Fruit fly (Drosophila melanogaster) whole organism, embryonic: ENCODE data around the gene CG8870.
A peak's percentile ranks its signal among the peaks of the same experiment; 100 is the strongest.

ENCODE experiments used
- Ada2b ChIP-seq: fragments of 200-800 bp; sonication (Bioruptor generic); IDR thresholded peaks from 2 replicates; pipeline ENCODE4 v1.3.6; 2022; ENCODE audit warnings: missing biosample characterization, missing genetic modification characterization
- B-H1 ChIP-seq: fragments of 200-800 bp; sonication (Bioruptor generic); IDR thresholded peaks from 3 replicates; pipeline ENCODE4 v1.3.6; 2022; ENCODE audit warnings: missing biosample characterization, missing genetic modification characterization
- CG10565 ChIP-seq: fragments of 200-800 bp; sonication (Bioruptor generic); optimal IDR thresholded peaks from 3 replicates; lab custom pipeline; 2016; ENCODE audit warnings: missing biosample characterization, mild to moderate bottlenecking, missing genetic modification characterization
- CG12299 ChIP-seq: fragments of 200-800 bp; sonication (Bioruptor generic); optimal IDR thresholded peaks from 2 replicates; lab custom pipeline; 2018; ENCODE audit warnings: missing biosample characterization, mild to moderate bottlenecking, missing genetic modification characterization
- CG12942 ChIP-seq: fragments of 200-800 bp; sonication (Bioruptor generic); optimal IDR thresholded peaks from 3 replicates; lab custom pipeline; 2016; ENCODE audit warnings: missing biosample characterization, missing genetic modification characterization
- CG13296 ChIP-seq: fragments of 200-800 bp; sonication (Bioruptor generic); optimal IDR thresholded peaks from 3 replicates; lab custom pipeline; 2018; ENCODE audit warnings: missing biosample characterization, mild to moderate bottlenecking, missing genetic modification characterization
- CG14710 ChIP-seq: fragments of 200-800 bp; sonication (Bioruptor generic); optimal IDR thresholded peaks from 3 replicates; lab custom pipeline; 2019; ENCODE audit warnings: missing biosample characterization, mild to moderate bottlenecking, missing genetic modification characterization, moderate library complexity
- CG15514 ChIP-seq: fragments of 200-800 bp; sonication (Bioruptor generic); optimal IDR thresholded peaks from 3 replicates; lab custom pipeline; 2017; ENCODE audit warnings: missing biosample characterization, missing genetic modification characterization, mild to moderate bottlenecking, moderate library complexity, missing genetic modification reagents
- CG1602 ChIP-seq: fragments of 200-800 bp; sonication (Bioruptor generic); optimal IDR thresholded peaks from 3 replicates; lab custom pipeline; 2016; ENCODE audit warnings: missing biosample characterization, missing genetic modification characterization
- CG17568 ChIP-seq: fragments of 200-800 bp; sonication (Bioruptor generic); optimal IDR thresholded peaks from 2 replicates; lab custom pipeline; 2018; ENCODE audit warnings: missing biosample characterization, mild to moderate bottlenecking, missing genetic modification characterization, moderate library complexity
- CG17829 ChIP-seq: fragments of 200-800 bp; optimal IDR thresholded peaks from 2 replicates; lab custom pipeline; 2019; ENCODE audit warnings: missing biosample characterization, mild to moderate bottlenecking, missing genetic modification characterization, moderate library complexity
- CG3281 ChIP-seq: fragments of 200-800 bp; sonication (Bioruptor generic); optimal IDR thresholded peaks from 3 replicates; lab custom pipeline; 2017; ENCODE audit warnings: missing biosample characterization, mild to moderate bottlenecking, missing genetic modification characterization
- CG3995 ChIP-seq: fragments of 200-800 bp; sonication (Bioruptor generic); optimal IDR thresholded peaks from 3 replicates; lab custom pipeline; 2016; ENCODE audit warnings: missing biosample characterization, missing genetic modification characterization
- CkIIα-i1 ChIP-seq: fragments of 200-800 bp; sonication (Bioruptor generic); IDR thresholded peaks from 2 replicates; pipeline ENCODE4 v1.3.6; 2022; ENCODE audit warnings: missing biosample characterization, missing genetic modification characterization
- Dad ChIP-seq: fragments of 200-800 bp; sonication (Bioruptor generic); optimal IDR thresholded peaks from 3 replicates; lab custom pipeline; 2016; ENCODE audit warnings: missing biosample characterization, missing genetic modification characterization
- Dek ChIP-seq: fragments of 200-800 bp; sonication (Bioruptor generic); optimal IDR thresholded peaks from 3 replicates; lab custom pipeline; 2019; ENCODE audit warnings: missing biosample characterization, mild to moderate bottlenecking, missing genetic modification characterization, moderate library complexity
- Ets65A ChIP-seq: fragments of 200-800 bp; sonication (Bioruptor generic); peaks from one replicate; lab custom pipeline; 2016; ENCODE audit warnings: missing biosample characterization, missing genetic modification characterization
- Ets97D ChIP-seq: fragments of 200-800 bp; sonication (Bioruptor generic); optimal IDR thresholded peaks from 3 replicates; lab custom pipeline; 2016; ENCODE audit warnings: missing biosample characterization, missing genetic modification characterization
- H15 ChIP-seq: fragments of 200-800 bp; sonication (Bioruptor generic); IDR thresholded peaks from 3 replicates; pipeline ENCODE4 v1.3.6; 2022; ENCODE audit warnings: missing biosample characterization, missing genetic modification characterization
- HLH3B ChIP-seq: fragments of 200-800 bp; sonication (Bioruptor generic); IDR thresholded peaks from 2 replicates; pipeline ENCODE4 v1.3.6; 2022; ENCODE audit warnings: missing biosample characterization, missing genetic modification characterization
- Hr78 ChIP-seq, 2 experiments: fragments of 200-800 bp in 1 of 2; fragments of >200 bp in 1 of 2; sonication (Bioruptor generic) in 1 of 2; optimal IDR thresholded peaks; 2 replicates each; lab custom pipeline; 2017 to 2019; ENCODE audit warnings: missing biosample characterization in 2 of 2, missing genetic modification characterization in 2 of 2, mild to moderate bottlenecking in 1 of 2, moderate library complexity in 1 of 2
- Hsf ChIP-seq: fragments of 200-800 bp; sonication (Bioruptor generic); optimal IDR thresholded peaks from 3 replicates; lab custom pipeline; 2016; ENCODE audit warnings: missing biosample characterization, missing genetic modification characterization
- Myb ChIP-seq: fragments of 200-800 bp; sonication (Bioruptor generic); optimal IDR thresholded peaks from 2 replicates; lab custom pipeline; 2016; ENCODE audit warnings: missing biosample characterization, missing genetic modification characterization
- Oli ChIP-seq: fragments of 200-800 bp; sonication (Bioruptor generic); optimal IDR thresholded peaks from 2 replicates; lab custom pipeline; 2018; ENCODE audit warnings: missing biosample characterization, mild to moderate bottlenecking, missing genetic modification characterization, moderate library complexity
- PHDP ChIP-seq: fragments of 200-800 bp; sonication (Bioruptor generic); optimal IDR thresholded peaks from 3 replicates; lab custom pipeline; 2018; ENCODE audit warnings: missing biosample characterization, mild to moderate bottlenecking, missing genetic modification characterization, moderate library complexity
- Pdp1 ChIP-seq, 2 experiments: fragments of 200-800 bp; sonication (Bioruptor generic); optimal IDR thresholded peaks; 3 replicates each; lab custom pipeline; 2016; ENCODE audit warnings: missing biosample characterization in 2 of 2, missing genetic modification characterization in 2 of 2, mild to moderate bottlenecking in 1 of 2, moderate library complexity in 1 of 2
- Sry-β ChIP-seq: fragments of 200-800 bp; sonication (Bioruptor generic); optimal IDR thresholded peaks from 2 replicates; lab custom pipeline; 2018; ENCODE audit warnings: missing biosample characterization, mild to moderate bottlenecking, missing genetic modification characterization, moderate library complexity
- Ssrp ChIP-seq: fragments of 200-800 bp; sonication (Bioruptor generic); optimal IDR thresholded peaks from 2 replicates; lab custom pipeline; 2018; ENCODE audit warnings: missing biosample characterization, mild to moderate bottlenecking, missing genetic modification characterization, moderate library complexity
- aop ChIP-seq: fragments of 200-800 bp; sonication (Bioruptor generic); IDR thresholded peaks from 2 replicates; pipeline ENCODE4 v1.3.6; 2022; ENCODE audit warnings: missing biosample characterization, missing genetic modification characterization
- ap ChIP-seq: fragments of 200-800 bp; sonication (Bioruptor generic); IDR thresholded peaks from 2 replicates; pipeline ENCODE4 v1.3.6; 2022; ENCODE audit warnings: missing biosample characterization, missing genetic modification characterization
- az2 ChIP-seq: fragments of 200-800 bp; sonication (Bioruptor generic); optimal IDR thresholded peaks from 3 replicates; lab custom pipeline; 2016; ENCODE audit warnings: missing biosample characterization, missing genetic modification characterization
- cato ChIP-seq: fragments of 200-800 bp; sonication (Bioruptor generic); optimal IDR thresholded peaks from 2 replicates; lab custom pipeline; 2016; ENCODE audit warnings: missing biosample characterization, missing genetic modification characterization, borderline replicate concordance
- cg ChIP-seq: fragments of 200-800 bp; sonication (Bioruptor generic); optimal IDR thresholded peaks from 3 replicates; lab custom pipeline; 2019; ENCODE audit warnings: missing biosample characterization, mild to moderate bottlenecking, missing genetic modification characterization, moderate library complexity
- chinmo ChIP-seq: fragments of 200-800 bp; sonication (Bioruptor generic); IDR thresholded peaks from 4 replicates; pipeline ENCODE4 v1.3.6; 2022; ENCODE audit warnings: missing biosample characterization, missing genetic modification characterization; ENCODE audit not compliant: partially characterized antibody
- crol ChIP-seq: fragments of 200-800 bp; sonication (Bioruptor generic); IDR thresholded peaks from 2 replicates; pipeline ENCODE4 v1.3.6; 2022; ENCODE audit warnings: missing biosample characterization, missing genetic modification characterization
- gcm2 ChIP-seq: fragments of 200-800 bp; sonication (Bioruptor generic); optimal IDR thresholded peaks from 2 replicates; lab custom pipeline; 2016; ENCODE audit warnings: missing biosample characterization, missing genetic modification characterization
- gro ChIP-seq: fragments of 200-800 bp; sonication (Bioruptor generic); optimal IDR thresholded peaks from 2 replicates; lab custom pipeline; 2016; ENCODE audit warnings: missing biosample characterization, missing genetic modification characterization
- hbn ChIP-seq: fragments of 200-800 bp; sonication (Bioruptor generic); IDR thresholded peaks from 2 replicates; pipeline ENCODE4 v1.3.6; 2022; ENCODE audit warnings: missing biosample characterization, missing genetic modification characterization; ENCODE audit not compliant: partially characterized antibody
- lmd ChIP-seq: fragments of 200-800 bp; sonication (Bioruptor generic); IDR thresholded peaks from 2 replicates; pipeline ENCODE4 v1.3.6; 2022; ENCODE audit warnings: missing biosample characterization, missing genetic modification characterization
- nerfin-2 ChIP-seq: fragments of 200-800 bp; sonication (Bioruptor generic); IDR thresholded peaks from 2 replicates; pipeline ENCODE4 v1.3.6; 2022; ENCODE audit warnings: missing biosample characterization, missing genetic modification characterization; ENCODE audit not compliant: partially characterized antibody
- pfk ChIP-seq: fragments of 200-800 bp; sonication (Bioruptor generic); optimal IDR thresholded peaks from 2 replicates; lab custom pipeline; 2018; ENCODE audit warnings: missing biosample characterization, mild to moderate bottlenecking, missing genetic modification characterization, moderate library complexity
- sc ChIP-seq, 3 experiments: fragments of >200 bp in 2 of 3; fragments of 200-800 bp in 1 of 3; sonication (Bioruptor generic) in 1 of 3; optimal IDR thresholded peaks; 2 replicates in 2 of 3; 3 replicates in 1 of 3; lab custom pipeline; 2017; ENCODE audit warnings: mild to moderate bottlenecking in 1 of 3, missing biosample characterization in 1 of 3, missing genetic modification characterization in 1 of 3, missing genetic modification reagents in 1 of 3
- sob ChIP-seq: fragments of 200-800 bp; sonication (Bioruptor generic); IDR thresholded peaks from 2 replicates; pipeline ENCODE4 v1.3.6; 2022; ENCODE audit warnings: missing biosample characterization, missing genetic modification characterization
- sug ChIP-seq: fragments of 200-800 bp; optimal IDR thresholded peaks from 2 replicates; lab custom pipeline; 2019; ENCODE audit warnings: missing biosample characterization, mild to moderate bottlenecking, missing genetic modification characterization, moderate library complexity
- tio ChIP-seq: fragments of 200-800 bp; sonication (Bioruptor generic); optimal IDR thresholded peaks from 2 replicates; lab custom pipeline; 2017; ENCODE audit warnings: missing biosample characterization, missing genetic modification characterization, inconsistent platforms
- trem ChIP-seq: fragments of 200-800 bp; optimal IDR thresholded peaks from 3 replicates; lab custom pipeline; 2019; ENCODE audit warnings: missing biosample characterization, mild to moderate bottlenecking, missing genetic modification characterization, moderate library complexity
- vvl ChIP-seq: fragments of 200-800 bp; sonication (Bioruptor generic); IDR thresholded peaks from 2 replicates; pipeline ENCODE4 v1.3.6; 2022; ENCODE audit warnings: missing biosample characterization, missing genetic modification characterization

The CG8870 gene

DNA sequence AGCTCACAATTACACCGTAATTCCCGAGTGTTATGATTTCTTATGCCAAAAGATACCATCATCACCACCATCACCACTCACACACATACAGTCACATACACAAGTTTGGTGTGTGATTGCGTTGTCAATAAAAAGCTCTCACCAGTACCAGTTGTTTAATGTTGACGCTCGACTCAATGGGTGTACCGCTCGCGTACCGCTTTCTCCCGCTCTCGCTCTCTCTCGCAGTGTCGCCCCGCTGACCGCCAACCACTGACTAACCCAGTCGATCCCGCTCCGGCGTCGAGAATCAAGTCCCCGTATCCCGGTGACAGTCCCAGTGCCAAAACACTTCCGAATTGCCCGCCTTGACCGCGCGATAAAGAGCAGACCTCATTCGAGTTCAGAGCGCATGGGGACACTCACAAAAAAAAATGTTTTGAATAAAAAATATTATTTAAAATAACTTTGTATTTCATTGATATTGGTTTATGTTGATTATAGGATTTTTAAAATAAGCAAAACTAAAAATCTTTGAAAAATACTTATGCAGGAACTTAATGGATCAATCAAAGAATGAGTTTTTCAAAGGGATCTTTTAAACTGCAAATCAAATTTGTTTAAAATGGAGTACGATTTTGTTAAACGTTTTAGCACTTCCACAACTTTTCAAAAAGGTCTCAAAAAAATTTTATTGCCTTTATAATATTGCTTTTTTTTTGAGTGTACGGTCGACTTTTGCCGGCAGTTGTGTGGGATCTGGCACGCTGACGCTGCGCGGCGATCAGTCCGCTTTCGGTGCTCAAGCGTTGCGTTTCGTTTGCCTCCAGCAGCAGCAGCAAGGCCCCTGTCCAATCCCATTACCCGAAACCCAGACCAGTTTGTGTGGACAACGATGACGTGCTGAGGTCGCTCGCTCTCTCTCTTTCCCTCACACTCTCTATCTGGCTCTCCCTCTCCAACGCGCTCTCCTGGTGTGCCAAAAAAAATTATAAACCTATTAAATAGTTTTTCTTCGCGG lies 15.2 kb upstream of the CG8870 start, which contains the start of gene Dic1 (continued):
- peak; percentile 88 for TF ChIP-seq gcm2 (GFP tag; lab: Kevin White, UChicago)
- peak; percentile 74 for TF ChIP-seq cg (GFP tag; lab: Kevin White, UChicago)
- peak; percentile 96 for TF ChIP-seq Dek
- TF ChIP-seq B-H1 (GFP tag; lab: Robert Waterston, UW): peak; percentile 82
- TF ChIP-seq crol (GFP tag; lab: Robert Waterston, UW): peak; percentile 54
- TF ChIP-seq az2 (GFP tag; lab: Kevin White, UChicago): peak; percentile 97
- TF ChIP-seq H15 (GFP tag; lab: Robert Waterston, UW): peak; percentile 83
- TF ChIP-seq CG10565 (GFP tag; lab: Kevin White, UChicago): peak; percentile 85
- TF ChIP-seq CG13296 (GFP tag; lab: Kevin White, UChicago): peak; percentile 98
- TF ChIP-seq Hsf (GFP tag; lab: Kevin White, UChicago): peak; percentile 96
- TF ChIP-seq Sry-β (GFP tag; lab: Kevin White, UChicago): peak; percentile 63
- peak; percentile 98 for TF ChIP-seq tio (GFP tag; lab: Kevin White, UChicago)
- TF ChIP-seq Ada2b (GFP tag; lab: Robert Waterston, UW): peak; percentile 86
- peak; percentile 94 for TF ChIP-seq HLH3B
- TF ChIP-seq CG15514 (GFP tag; lab: Kevin White, UChicago): peak; percentile 90
- peak; percentile 92 for TF ChIP-seq trem
- peak; percentile 98 for TF ChIP-seq CG14710 (tag; lab: Kevin White, UChicago)
- peak; percentile 75; the same call in 1 of the 2 replicates for TF ChIP-seq ap (GFP tag; lab: Robert Waterston, UW)
- peak; percentile 84 for TF ChIP-seq CG17568 (GFP tag; lab: Kevin White, UChicago)
- TF ChIP-seq CkIIα-i1 (GFP tag; lab: Robert Waterston, UW): no peak; the same call in 1 of the 2 replicates
- peak; percentile 99 for TF ChIP-seq CG3281 (GFP tag; lab: Kevin White, UChicago)
- peak; percentile 76 for TF ChIP-seq Myb (GFP tag; lab: Kevin White, UChicago)
- TF ChIP-seq PHDP (tag; lab: Kevin White, UChicago): peak; percentile 97
- TF ChIP-seq Ssrp (tag; lab: Kevin White, UChicago): peak; percentile 97
- TF ChIP-seq CG1602 (GFP tag; lab: Kevin White, UChicago): peak; percentile 96
- peak; percentile 94 for TF ChIP-seq vvl (GFP tag; lab: Robert Waterston, UW)
- TF ChIP-seq aop (GFP tag; lab: Robert Waterston, UW): peak; percentile 90
- TF ChIP-seq gro (GFP tag; lab: Kevin White, UChicago): peak; percentile 71
- TF ChIP-seq CG12299: peak; percentile 91
- peak; percentile 94 for TF ChIP-seq CG17829 (tag; lab: Kevin White, UChicago)
- peak; percentile 92 for TF ChIP-seq sug (tag; lab: Kevin White, UChicago)
- peak; percentile 29 for TF ChIP-seq pfk (GFP tag; lab: Kevin White, UChicago)
- TF ChIP-seq chinmo: peak; percentile 90; the same call in 3 of the 4 replicates
- no peak for TF ChIP-seq nerfin-2 (GFP tag; lab: Robert Waterston, UW)
- TF ChIP-seq cato (GFP tag; lab: Kevin White, UChicago): peak; percentile 92
- no peak for TF ChIP-seq hbn (GFP tag; lab: Robert Waterston, UW)
- no peak for TF ChIP-seq sc (optimal IDR thresholded peaks at IDR 0.05; lab: Kevin White, UChicago)
- peak; percentile 96 for TF ChIP-seq sc (GFP tag; optimal IDR thresholded peaks at IDR 0.05; lab: Kevin White, UChicago)
- TF ChIP-seq Oli (tag; lab: Kevin White, UChicago): peak; percentile 98
- TF ChIP-seq Dad: peak; percentile 83
- peak; percentile 96 for TF ChIP-seq lmd (GFP tag; lab: Robert Waterston, UW)
- peak; percentile 65 for TF ChIP-seq Ets97D (GFP tag; lab: Kevin White, UChicago)
- TF ChIP-seq CG3995: peak; percentile 74
- TF ChIP-seq Pdp1 (GFP tag; optimal IDR thresholded peaks at IDR 0.05; lab: Kevin White, UChicago): peak; percentile 83 to 93
- peak; percentile 98 for TF ChIP-seq Ets65A (GFP tag; lab: Kevin White, UChicago)
- peak; percentile 89 for TF ChIP-seq sob (GFP tag; lab: Robert Waterston, UW)
- TF ChIP-seq Hr78 (GFP tag; optimal IDR thresholded peaks at IDR 0.05; lab: Kevin White, UChicago): peak in 1 of 2 experiments; percentile 99
- TF ChIP-seq CG12942 (GFP tag; lab: Kevin White, UChicago): peak; percentile 93
